Worm (Caenorhabditis elegans) whole organism, L1 larva: Measurements from ENCODE around the gene srx-59.

Experiments
- C16A3.4 ChIP-seq: fragments of 150-350 bp; optimal IDR thresholded peaks from 2 replicates; lab custom pipeline; 2014; ENCODE audit warnings: missing biosample characterization, missing genetic modification characterization
- aha-1 ChIP-seq: fragments of 150-350 bp; optimal IDR thresholded peaks from 2 replicates; lab custom pipeline; 2014; ENCODE audit warnings: missing biosample characterization, missing genetic modification characterization
- aly-2 ChIP-seq: fragments of 150-350 bp; optimal IDR thresholded peaks from 2 replicates; lab custom pipeline; 2014; ENCODE audit warnings: missing biosample characterization, missing genetic modification characterization
- blmp-1 ChIP-seq: fragments of 150-350 bp; optimal IDR thresholded peaks from 2 replicates; lab custom pipeline; 2014; ENCODE audit warnings: missing biosample characterization, missing genetic modification characterization
- ceh-63 ChIP-seq: fragments of 200-800 bp; sonication (Bioruptor generic); optimal IDR thresholded peaks from 2 replicates; lab custom pipeline; 2018; ENCODE audit warnings: mild to moderate bottlenecking, missing genetic modification characterization, missing compliant biosample characterization
- ces-1 ChIP-seq: fragments of 150-350 bp; optimal IDR thresholded peaks from 2 replicates; lab custom pipeline; 2014; ENCODE audit warnings: missing biosample characterization, missing genetic modification reagents, missing genetic modification characterization
- dsc-1 ChIP-seq: sonication (generic microtip); optimal IDR thresholded peaks from 2 replicates; lab custom pipeline; 2016; ENCODE audit warnings: mild to moderate bottlenecking, missing genetic modification characterization, missing compliant biosample characterization
- elt-2 ChIP-seq: sonication (generic microtip); optimal IDR thresholded peaks from 2 replicates; lab custom pipeline; 2016; ENCODE audit warnings: missing genetic modification characterization, mild to moderate bottlenecking, inconsistent platforms, missing compliant biosample characterization, missing genetic modification reagents
- lin-13 ChIP-seq: fragments of 150-350 bp; optimal IDR thresholded peaks from 2 replicates; lab custom pipeline; 2014; ENCODE audit warnings: missing biosample characterization, missing genetic modification reagents, missing genetic modification characterization
- lsy-2 ChIP-seq, 2 experiments: fragments of 150-350 bp; optimal IDR thresholded peaks; 2 replicates each; lab custom pipeline; 2014; ENCODE audit warnings: missing biosample characterization in 2 of 2, missing genetic modification characterization in 2 of 2
- mef-2 ChIP-seq: fragments of 150-350 bp; optimal IDR thresholded peaks from 2 replicates; lab custom pipeline; 2014; ENCODE audit warnings: missing biosample characterization, missing genetic modification characterization
- mep-1 ChIP-seq: fragments of 150-350 bp; optimal IDR thresholded peaks from 2 replicates; lab custom pipeline; 2014; ENCODE audit warnings: missing biosample characterization, missing genetic modification characterization
- nhr-12 ChIP-seq: sonication (generic microtip); optimal IDR thresholded peaks from 2 replicates; lab custom pipeline; 2017; ENCODE audit warnings: missing biosample characterization, missing genetic modification characterization
- nhr-19 ChIP-seq: fragments of 200-800 bp; sonication (Bioruptor generic); conservative IDR thresholded peaks from 2 replicates; pipeline ENCODE4 v1.3.6; 2022; ENCODE audit warnings: missing genetic modification characterization, missing compliant biosample characterization
- nhr-28 ChIP-seq: fragments of 150-350 bp; optimal IDR thresholded peaks from 2 replicates; lab custom pipeline; 2014; ENCODE audit warnings: missing biosample characterization, missing genetic modification characterization
- nhr-90 ChIP-seq: sonication (generic microtip); optimal IDR thresholded peaks from 2 replicates; lab custom pipeline; 2016; ENCODE audit warnings: mild to moderate bottlenecking, missing genetic modification characterization, missing compliant biosample characterization; ENCODE audit not compliant: poor library complexity
- pag-3 ChIP-seq: sonication (generic microtip); optimal IDR thresholded peaks from 2 replicates; lab custom pipeline; 2017; ENCODE audit warnings: missing genetic modification characterization, mild to moderate bottlenecking, missing compliant biosample characterization, antibody characterized with exemption, borderline replicate concordance; ENCODE audit not compliant: insufficient read depth
- skn-1 ChIP-seq: fragments of 150-350 bp; optimal IDR thresholded peaks from 2 replicates; lab custom pipeline; 2014; ENCODE audit warnings: missing biosample characterization, missing genetic modification characterization
- sox-4 ChIP-seq: sonication (generic microtip); optimal IDR thresholded peaks from 2 replicates; lab custom pipeline; 2016; ENCODE audit warnings: missing genetic modification characterization, missing compliant biosample characterization
- unc-98 ChIP-seq: fragments of 200-800 bp; sonication (Bioruptor generic); IDR thresholded peaks from 2 replicates; pipeline ENCODE4 v1.3.6; 2022; ENCODE audit warnings: missing genetic modification characterization, missing compliant biosample characterization
- ztf-11 ChIP-seq, 2 experiments: sonication (generic microtip); optimal IDR thresholded peaks; 2 replicates each; lab custom pipeline; 2016 to 2017; ENCODE audit warnings: missing genetic modification characterization in 2 of 2, missing biosample characterization in 1 of 2, missing compliant biosample characterization in 1 of 2

Gene srx-59

ce11 chrV:7017059-7017458 lies 45.4 kb downstream of the srx-59 start, which contains the start of gene srsx-32:
srsx-32 (plus strand) TSS chrV:7017359.
- no peak for TF ChIP-seq skn-1
- TF ChIP-seq mef-2: no peak
- no peak for TF ChIP-seq sox-4 (tag; lab: Kevin White, UChicago)
- no peak for TF ChIP-seq blmp-1 (tag; lab: Kevin White, UChicago)
- no peak for TF ChIP-seq ceh-63 (GFP tag; lab: Kevin White, UChicago)
- TF ChIP-seq pag-3 (tag; lab: Kevin White, UChicago): no peak
- TF ChIP-seq aly-2: no peak
- no peak for TF ChIP-seq C16A3.4 (tag; lab: Kevin White, UChicago)
- TF ChIP-seq nhr-28 (tag; lab: Kevin White, UChicago): no peak
- TF ChIP-seq dsc-1 (tag; lab: Kevin White, UChicago): no peak
- no peak for TF ChIP-seq elt-2 (tag; lab: Kevin White, UChicago)
- TF ChIP-seq nhr-19 (GFP tag; lab: Robert Waterston, UW): no peak
- no peak for TF ChIP-seq lin-13 (GFP tag; lab: Kevin White, UChicago)
- no peak for TF ChIP-seq unc-98 (GFP tag; lab: Robert Waterston, UW)
- TF ChIP-seq mep-1: no peak
- no peak for TF ChIP-seq ces-1
- TF ChIP-seq aha-1: no peak
- TF ChIP-seq ztf-11 (tag; optimal IDR thresholded peaks at IDR 0.05; lab: Kevin White, UChicago): no peak
- TF ChIP-seq nhr-90 (tag; lab: Kevin White, UChicago): no peak
- no peak for TF ChIP-seq nhr-12 (tag; lab: Kevin White, UChicago)

DNA sequence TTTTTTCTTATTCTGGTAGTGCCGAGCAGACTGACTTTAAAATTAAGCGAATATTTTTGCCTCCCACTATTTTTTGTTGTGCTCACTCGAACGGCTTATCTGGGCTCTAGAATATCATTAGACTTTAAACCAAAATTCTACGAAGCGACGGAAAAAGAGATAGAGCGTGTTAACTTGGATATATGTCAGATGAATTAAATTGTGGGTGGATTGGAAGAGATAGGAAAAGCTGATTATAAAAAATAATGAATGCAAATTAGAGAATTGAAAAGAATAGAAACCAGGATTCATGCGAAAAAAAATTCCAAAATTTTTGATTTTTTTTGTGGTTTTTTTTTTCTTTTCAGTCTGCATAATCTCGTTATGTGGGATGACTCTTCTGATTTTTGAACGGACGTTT lies 50.1 kb downstream of the srx-59 start, which contains the start of gene F20A1.4:
Gene F20A1.4 (minus strand): TSS at position 101 of the 400 bp plus-strand sequence.
- peak; percentile 76 for TF ChIP-seq dsc-1 (tag; lab: Kevin White, UChicago)
- no peak for TF ChIP-seq lsy-2 (tag; optimal IDR thresholded peaks at IDR 0.05; lab: Kevin White, UChicago)
